Fruit fly (Drosophila melanogaster) whole organism, embryonic: ENCODE data around the gene hry.

Source experiments
- ATbp ChIP-seq: fragments of 200-800 bp; sonication (Bioruptor generic); optimal IDR thresholded peaks from 2 replicates; lab custom pipeline; 2017; ENCODE audit warnings: missing biosample characterization, mild to moderate bottlenecking, missing genetic modification characterization, missing genetic modification reagents
- Ada2b ChIP-seq: fragments of 200-800 bp; sonication (Bioruptor generic); IDR thresholded peaks from 2 replicates; pipeline ENCODE4 v1.3.6; 2022; ENCODE audit warnings: missing biosample characterization, missing genetic modification characterization
- Atf-2 ChIP-seq: fragments of 200-800 bp; sonication (Bioruptor generic); optimal IDR thresholded peaks from 2 replicates; lab custom pipeline; 2016; ENCODE audit warnings: missing biosample characterization, missing genetic modification characterization
- Awh ChIP-seq: fragments of 200-800 bp; sonication (Bioruptor generic); IDR thresholded peaks from 2 replicates; pipeline ENCODE4, ENCODE4 v1.3.6; 2022; ENCODE audit warnings: missing biosample characterization, missing genetic modification characterization
- Bgb ChIP-seq: fragments of 200-800 bp; sonication (Bioruptor generic); IDR thresholded peaks from 2 replicates; pipeline ENCODE4 v1.3.6; 2022; ENCODE audit warnings: missing biosample characterization, missing genetic modification characterization; ENCODE audit not compliant: partially characterized antibody
- CG11085 ChIP-seq: fragments of 200-800 bp; sonication (Bioruptor generic); IDR thresholded peaks from 2 replicates; pipeline ENCODE4 v1.3.6; 2022; ENCODE audit warnings: missing biosample characterization, missing genetic modification characterization
- CG11560 ChIP-seq: fragments of 200-800 bp; sonication (Bioruptor generic); IDR thresholded peaks from 3 replicates; pipeline ENCODE4 v1.3.6; 2022; ENCODE audit warnings: missing biosample characterization, missing genetic modification characterization
- CG12071 ChIP-seq: fragments of 200-800 bp; sonication (Bioruptor generic); optimal IDR thresholded peaks from 3 replicates; lab custom pipeline; 2018; ENCODE audit warnings: missing biosample characterization, mild to moderate bottlenecking, missing genetic modification characterization
- CG12659 ChIP-seq: fragments of 200-800 bp; sonication (Bioruptor generic); optimal IDR thresholded peaks from 3 replicates; lab custom pipeline; 2017; ENCODE audit warnings: mild to moderate bottlenecking, missing biosample characterization, missing genetic modification reagents, missing genetic modification characterization
- CG16813 ChIP-seq: fragments of 200-800 bp; sonication (Bioruptor generic); IDR thresholded peaks from 3 replicates; pipeline ENCODE4 v1.3.6; 2022; ENCODE audit warnings: missing biosample characterization, missing genetic modification characterization; ENCODE audit not compliant: partially characterized antibody
- CG16863 ChIP-seq: fragments of 200-800 bp; sonication (Bioruptor generic); optimal IDR thresholded peaks from 3 replicates; lab custom pipeline; 2016; ENCODE audit warnings: missing biosample characterization, missing genetic modification characterization
- CG18619 ChIP-seq: fragments of 200-800 bp; sonication (Bioruptor generic); optimal IDR thresholded peaks from 3 replicates; lab custom pipeline; 2017; ENCODE audit warnings: missing biosample characterization, mild to moderate bottlenecking, missing genetic modification characterization
- CG30403 ChIP-seq: fragments of 200-800 bp; sonication (Bioruptor generic); optimal IDR thresholded peaks from 3 replicates; lab custom pipeline; 2016; ENCODE audit warnings: missing biosample characterization, missing genetic modification characterization
- CG30431 ChIP-seq: fragments of 200-800 bp; sonication (Bioruptor generic); optimal IDR thresholded peaks from 2 replicates; lab custom pipeline; 2017; ENCODE audit warnings: missing biosample characterization, missing genetic modification characterization
- CG3065 ChIP-seq: fragments of 200-800 bp; sonication (Bioruptor generic); optimal IDR thresholded peaks from 2 replicates; lab custom pipeline; 2016; ENCODE audit warnings: missing biosample characterization, missing genetic modification characterization
- CG3726 ChIP-seq: fragments of 200-800 bp; sonication (Bioruptor generic); IDR thresholded peaks from 3 replicates; pipeline ENCODE4, ENCODE4 v1.3.6; 2022; ENCODE audit warnings: missing biosample characterization, missing genetic modification characterization
- CG42726 ChIP-seq: fragments of 200-800 bp; sonication (Bioruptor generic); IDR thresholded peaks from 2 replicates; pipeline ENCODE4 v1.3.6; 2022; ENCODE audit warnings: missing biosample characterization, missing genetic modification characterization; ENCODE audit not compliant: partially characterized antibody
- CG5180 ChIP-seq: fragments of 200-800 bp; sonication (Bioruptor generic); optimal IDR thresholded peaks from 3 replicates; lab custom pipeline; 2017; ENCODE audit warnings: missing biosample characterization, missing genetic modification characterization, mild to moderate bottlenecking, moderate library complexity, missing genetic modification reagents
- CG6254 ChIP-seq: fragments of 200-800 bp; sonication (Bioruptor generic); optimal IDR thresholded peaks from 3 replicates; lab custom pipeline; 2017; ENCODE audit warnings: mild to moderate bottlenecking, missing biosample characterization, missing genetic modification reagents, missing genetic modification characterization
- CG7745 ChIP-seq: fragments of 200-800 bp; sonication (Bioruptor generic); optimal IDR thresholded peaks from 2 replicates; lab custom pipeline; 2018; ENCODE audit warnings: missing biosample characterization, mild to moderate bottlenecking, missing genetic modification characterization, moderate library complexity
- CG8281 ChIP-seq: fragments of 200-800 bp; sonication (Bioruptor generic); optimal IDR thresholded peaks from 2 replicates; lab custom pipeline; 2018; ENCODE audit warnings: missing biosample characterization, mild to moderate bottlenecking, missing genetic modification characterization, moderate library complexity
- CHES-1-like ChIP-seq: fragments of 200-800 bp; sonication (Bioruptor generic); optimal IDR thresholded peaks from 2 replicates; lab custom pipeline; 2016; ENCODE audit warnings: missing biosample characterization, missing genetic modification characterization
- CTCF ChIP-seq: fragments of 200-800 bp; sonication (Bioruptor generic); optimal IDR thresholded peaks from 2 replicates; lab custom pipeline; 2017; ENCODE audit warnings: missing biosample characterization, mild to moderate bottlenecking, missing genetic modification characterization, moderate library complexity
- Dad ChIP-seq: fragments of 200-800 bp; sonication (Bioruptor generic); optimal IDR thresholded peaks from 3 replicates; lab custom pipeline; 2016; ENCODE audit warnings: missing biosample characterization, missing genetic modification characterization
- Dref ChIP-seq: fragments of 200-800 bp; sonication (Bioruptor generic); IDR thresholded peaks from 2 replicates; pipeline ENCODE4 v1.3.6; 2022; ENCODE audit warnings: missing biosample characterization, missing genetic modification characterization
- Hr78 ChIP-seq, 2 experiments: fragments of 200-800 bp in 1 of 2; fragments of >200 bp in 1 of 2; sonication (Bioruptor generic) in 1 of 2; optimal IDR thresholded peaks; 2 replicates each; lab custom pipeline; 2017 to 2019; ENCODE audit warnings: missing biosample characterization in 2 of 2, missing genetic modification characterization in 2 of 2, mild to moderate bottlenecking in 1 of 2, moderate library complexity in 1 of 2
- Lim3 ChIP-seq: fragments of 200-800 bp; sonication (Bioruptor generic); IDR thresholded peaks from 2 replicates; pipeline ENCODE4 v1.3.6; 2022; ENCODE audit warnings: missing biosample characterization, missing genetic modification characterization
- Nf-YA ChIP-seq: fragments of 200-800 bp; sonication (Bioruptor generic); IDR thresholded peaks from 2 replicates; pipeline ENCODE4 v1.3.6; 2022; ENCODE audit warnings: missing biosample characterization, missing genetic modification characterization
- Poxn ChIP-seq: fragments of 200-800 bp; sonication (Bioruptor generic); IDR thresholded peaks from 2 replicates; pipeline ENCODE4 v1.3.6; 2022; ENCODE audit warnings: missing biosample characterization, missing genetic modification characterization
- Rx ChIP-seq: fragments of 200-800 bp; sonication (Bioruptor generic); IDR thresholded peaks from 2 replicates; pipeline ENCODE4 v1.3.6; 2022; ENCODE audit warnings: missing biosample characterization, missing genetic modification characterization
- Ssrp ChIP-seq: fragments of 200-800 bp; sonication (Bioruptor generic); optimal IDR thresholded peaks from 2 replicates; lab custom pipeline; 2018; ENCODE audit warnings: missing biosample characterization, mild to moderate bottlenecking, missing genetic modification characterization, moderate library complexity
- ac ChIP-seq: fragments of 200-800 bp; sonication (Bioruptor generic); optimal IDR thresholded peaks from 3 replicates; lab custom pipeline; 2017; ENCODE audit warnings: missing biosample characterization, mild to moderate bottlenecking, missing genetic modification characterization
- bcd ChIP-seq: fragments of 200-800 bp; sonication (Bioruptor generic); optimal IDR thresholded peaks from 2 replicates; lab custom pipeline; 2017; ENCODE audit warnings: missing biosample characterization, mild to moderate bottlenecking, missing genetic modification characterization
- ewg ChIP-seq: fragments of 200-800 bp; sonication (Bioruptor generic); optimal IDR thresholded peaks from 3 replicates; lab custom pipeline; 2017; ENCODE audit warnings: mild to moderate bottlenecking, missing biosample characterization, missing genetic modification reagents, missing genetic modification characterization
- h ChIP-seq: fragments of >200 bp; optimal IDR thresholded peaks from 2 replicates; lab custom pipeline; 2017
- lbe ChIP-seq: fragments of 200-800 bp; sonication (Bioruptor generic); optimal IDR thresholded peaks from 2 replicates; lab custom pipeline; 2016; ENCODE audit warnings: missing biosample characterization, mild to moderate bottlenecking, missing genetic modification characterization
- mam ChIP-seq: fragments of 200-800 bp; sonication (Bioruptor generic); optimal IDR thresholded peaks from 3 replicates; lab custom pipeline; 2016; ENCODE audit warnings: missing biosample characterization, missing genetic modification characterization
- oc ChIP-seq: fragments of 200-800 bp; sonication (Bioruptor generic); optimal IDR thresholded peaks from 2 replicates; lab custom pipeline; 2018; ENCODE audit warnings: missing biosample characterization, mild to moderate bottlenecking, missing genetic modification characterization, moderate library complexity
- phol ChIP-seq: fragments of 200-800 bp; sonication (Bioruptor generic); optimal IDR thresholded peaks from 3 replicates; lab custom pipeline; 2018; ENCODE audit warnings: missing biosample characterization, mild to moderate bottlenecking, missing genetic modification characterization, moderate library complexity
- prd ChIP-seq, 3 experiments: fragments of >200 bp in 2 of 3; fragments of 200-800 bp in 1 of 3; sonication (Bioruptor generic) in 1 of 3; optimal IDR thresholded peaks in 2 of 3; IDR thresholded peaks in 1 of 3; 2 replicates in 2 of 3; 3 replicates in 1 of 3; pipeline versions ENCODE4 v1.3.6 to Lab custom; 2017 to 2022; ENCODE audit warnings: missing biosample characterization in 1 of 3, missing genetic modification characterization in 1 of 3
- pum ChIP-seq: fragments of 200-800 bp; sonication (Bioruptor generic); optimal IDR thresholded peaks from 2 replicates; lab custom pipeline; 2016; ENCODE audit warnings: missing biosample characterization, missing genetic modification characterization
- sima ChIP-seq: fragments of 200-800 bp; sonication (Bioruptor generic); optimal IDR thresholded peaks from 2 replicates; lab custom pipeline; 2016; ENCODE audit warnings: missing biosample characterization, missing genetic modification characterization
- sna ChIP-seq: fragments of 200-800 bp; sonication (Bioruptor generic); IDR thresholded peaks from 2 replicates; pipeline ENCODE4 v1.3.6; 2022; ENCODE audit warnings: missing biosample characterization, missing genetic modification characterization; ENCODE audit not compliant: partially characterized antibody
- sob ChIP-seq: fragments of 200-800 bp; sonication (Bioruptor generic); IDR thresholded peaks from 2 replicates; pipeline ENCODE4 v1.3.6; 2022; ENCODE audit warnings: missing biosample characterization, missing genetic modification characterization
- tna ChIP-seq: fragments of 200-800 bp; sonication (Bioruptor generic); IDR thresholded peaks from 2 replicates; pipeline ENCODE4 v1.3.6; 2022; ENCODE audit warnings: missing biosample characterization, missing genetic modification characterization; ENCODE audit not compliant: partially characterized antibody
- trem ChIP-seq: fragments of 200-800 bp; optimal IDR thresholded peaks from 3 replicates; lab custom pipeline; 2019; ENCODE audit warnings: missing biosample characterization, mild to moderate bottlenecking, missing genetic modification characterization, moderate library complexity
- wek ChIP-seq: fragments of 200-800 bp; sonication (Bioruptor generic); optimal IDR thresholded peaks from 3 replicates; lab custom pipeline; 2018; ENCODE audit warnings: missing biosample characterization, mild to moderate bottlenecking, missing genetic modification characterization, moderate library complexity
- wor ChIP-seq: fragments of 200-800 bp; sonication (Bioruptor generic); IDR thresholded peaks from 2 replicates; pipeline ENCODE4 v1.3.6; 2022; ENCODE audit warnings: missing biosample characterization, missing genetic modification characterization
- zfh2 ChIP-seq: fragments of 200-800 bp; sonication (Bioruptor generic); optimal IDR thresholded peaks from 2 replicates; lab custom pipeline; 2016; ENCODE audit warnings: missing biosample characterization, missing genetic modification characterization

The hry gene

DNA sequence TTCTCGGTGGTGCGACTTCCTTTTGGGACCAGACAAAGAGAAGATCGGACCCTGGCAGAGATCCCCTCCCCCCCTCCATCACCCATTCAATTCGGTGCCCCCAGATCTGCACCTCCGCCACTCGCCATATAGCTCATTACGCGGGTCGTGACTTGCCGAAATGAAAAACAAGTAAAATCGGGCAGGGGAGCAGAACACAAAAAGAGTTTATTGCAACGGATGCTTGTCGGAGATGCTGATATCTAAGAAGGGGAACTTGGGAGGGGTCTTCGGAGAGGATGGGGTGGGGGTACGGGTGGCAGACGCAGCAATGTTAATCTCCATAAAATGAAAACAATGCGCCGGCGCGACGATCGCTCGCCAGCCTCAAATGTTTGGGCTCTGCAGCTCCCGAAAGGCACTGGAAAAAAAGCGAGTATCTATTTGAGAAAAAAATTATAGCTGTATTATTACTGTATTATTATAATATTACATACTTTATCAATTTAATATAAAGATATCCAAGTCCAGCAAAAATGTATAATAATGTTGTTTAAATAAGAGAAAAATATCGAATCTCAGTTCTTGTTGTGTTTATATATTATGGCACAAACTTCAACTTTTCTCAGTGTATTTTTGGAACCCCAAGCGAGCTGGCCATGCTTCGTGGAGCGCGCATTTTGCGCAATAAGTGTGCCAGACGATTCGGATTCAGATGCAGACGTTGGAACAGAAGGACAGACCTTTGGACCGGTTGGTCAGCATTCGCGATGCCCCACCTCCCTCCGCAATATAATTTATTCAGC, 7.6 kb upstream of the hry start (continued):
- TF ChIP-seq CG8281 = no peak
- no peak for TF ChIP-seq CG16813 (GFP tag; lab: Robert Waterston, UW)
- peak; percentile 22 for TF ChIP-seq ATbp (GFP tag; lab: Kevin White, UChicago)
- no peak for TF ChIP-seq Dad (GFP tag; lab: Kevin White, UChicago)
- TF ChIP-seq CG12659 = peak; percentile 8
- 0 out of 2 replicates have a peak, but pooled peaks have one; percentile 32 for TF ChIP-seq sob (GFP tag; lab: Robert Waterston, UW)
- TF ChIP-seq CG3065 (GFP tag; lab: Kevin White, UChicago) = no peak
- no peak for TF ChIP-seq prd (optimal IDR thresholded peaks at IDR 0.05; lab: Kevin White, UChicago)
- peak; percentile 11; the same call in 1 of the 3 replicates for TF ChIP-seq prd (GFP tag; IDR thresholded peaks at IDR 0.05; lab: Robert Waterston, UW)
- TF ChIP-seq sima = no peak
- TF ChIP-seq CG30403 (GFP tag; lab: Kevin White, UChicago) = peak; percentile 10
- TF ChIP-seq CG16863 (GFP tag; lab: Kevin White, UChicago) = no peak
- no peak for TF ChIP-seq CG30431 (GFP tag; lab: Kevin White, UChicago)
- no peak for TF ChIP-seq Poxn
- TF ChIP-seq pum (GFP tag; lab: Kevin White, UChicago) = no peak
- TF ChIP-seq ac (GFP tag; lab: Kevin White, UChicago) = no peak
- TF ChIP-seq CG18619 (GFP tag; lab: Kevin White, UChicago) = no peak
- TF ChIP-seq CG12071 (GFP tag; lab: Kevin White, UChicago) = no peak
- TF ChIP-seq Rx (GFP tag; lab: Robert Waterston, UW) = no peak
- TF ChIP-seq wek (GFP tag; lab: Kevin White, UChicago) = no peak
- TF ChIP-seq CG7745 (tag; lab: Kevin White, UChicago) = no peak
- TF ChIP-seq wor (GFP tag; lab: Robert Waterston, UW) = no peak
- no peak for TF ChIP-seq mam (GFP tag; lab: Kevin White, UChicago)
- TF ChIP-seq Atf-2 = no peak
- TF ChIP-seq Dref (GFP tag; lab: Robert Waterston, UW) = no peak
- TF ChIP-seq CG3726 (GFP tag; lab: Robert Waterston, UW) = no peak
- no peak for TF ChIP-seq CG5180
- no peak for TF ChIP-seq h (lab: Kevin White, UChicago)
- no peak for TF ChIP-seq Lim3
- peak; percentile 26 for TF ChIP-seq CG6254
- no peak for TF ChIP-seq Ada2b (GFP tag; lab: Robert Waterston, UW)
- TF ChIP-seq bcd (GFP tag; lab: Kevin White, UChicago) = peak; percentile 16
- TF ChIP-seq Bgb (GFP tag; lab: Robert Waterston, UW) = no peak
- peak; percentile 22 for TF ChIP-seq oc
- peak; percentile 87 for TF ChIP-seq lbe (GFP tag; lab: Kevin White, UChicago)
- peak; percentile 61 for TF ChIP-seq phol
- no peak for TF ChIP-seq Awh
- TF ChIP-seq Hr78 (GFP tag; optimal IDR thresholded peaks at IDR 0.05; lab: Kevin White, UChicago) = no peak
- TF ChIP-seq trem (tag; lab: Kevin White, UChicago) = peak; percentile 43
- TF ChIP-seq tna = no peak
- TF ChIP-seq ewg (GFP tag; lab: Kevin White, UChicago) = no peak
- no peak for TF ChIP-seq CG11560 (tag; lab: Robert Waterston, UW)
- TF ChIP-seq Ssrp (tag; lab: Kevin White, UChicago) = peak; percentile 45
- no peak for TF ChIP-seq CG42726 (GFP tag; lab: Robert Waterston, UW)
- TF ChIP-seq CTCF = no peak
- no peak for TF ChIP-seq CHES-1-like (GFP tag; lab: Kevin White, UChicago)
- no peak for TF ChIP-seq CG11085
- TF ChIP-seq Nf-YA = no peak
- TF ChIP-seq sna (GFP tag; lab: Robert Waterston, UW) = no peak
- TF ChIP-seq zfh2 = no peak
